Fruit fly (Drosophila melanogaster) whole organism, embryonic: Measurements from ENCODE around the gene Trm7-32.

ENCODE experiments used
- Abd-B ChIP-seq: fragments of 200-800 bp; sonication (Bioruptor generic); optimal IDR thresholded peaks from 2 replicates; lab custom pipeline; 2018; ENCODE audit warnings: missing biosample characterization, mild to moderate bottlenecking, missing genetic modification characterization, moderate library complexity
- Aef1 ChIP-seq: fragments of 200-800 bp; sonication (Bioruptor generic); IDR thresholded peaks from 3 replicates; pipeline ENCODE4 v1.3.6; 2022; ENCODE audit warnings: missing biosample characterization, missing genetic modification characterization
- Asciz ChIP-seq: fragments of 200-800 bp; sonication (Bioruptor generic); optimal IDR thresholded peaks from 2 replicates; lab custom pipeline; 2017; ENCODE audit warnings: missing biosample characterization, mild to moderate bottlenecking, missing genetic modification characterization, missing genetic modification reagents
- Blimp-1 ChIP-seq: fragments of 200-800 bp; sonication (Bioruptor generic); optimal IDR thresholded peaks from 3 replicates; lab custom pipeline; 2018; ENCODE audit warnings: missing biosample characterization, missing genetic modification characterization, mild to moderate bottlenecking, moderate library complexity, missing genetic modification reagents
- CG1024 ChIP-seq: fragments of 200-800 bp; sonication (Bioruptor generic); IDR thresholded peaks from 2 replicates; pipeline ENCODE4 v1.3.6; 2022; ENCODE audit warnings: missing biosample characterization, missing genetic modification characterization
- CG10462 ChIP-seq: fragments of 200-800 bp; sonication (Bioruptor generic); optimal IDR thresholded peaks from 2 replicates; lab custom pipeline; 2016; ENCODE audit warnings: missing biosample characterization, missing genetic modification characterization
- CG12155 ChIP-seq: fragments of 200-800 bp; sonication (Bioruptor generic); optimal IDR thresholded peaks from 3 replicates; lab custom pipeline; 2016; ENCODE audit warnings: missing biosample characterization, missing genetic modification characterization
- CG1233 ChIP-seq: fragments of 200-800 bp; sonication (Bioruptor generic); optimal IDR thresholded peaks from 4 replicates; lab custom pipeline; 2018; ENCODE audit warnings: missing biosample characterization, mild to moderate bottlenecking, missing genetic modification characterization
- CG12744 ChIP-seq: fragments of 200-800 bp; sonication (Bioruptor generic); optimal IDR thresholded peaks from 2 replicates; lab custom pipeline; 2016; ENCODE audit warnings: missing biosample characterization, missing genetic modification characterization
- CG16863 ChIP-seq: fragments of 200-800 bp; sonication (Bioruptor generic); optimal IDR thresholded peaks from 3 replicates; lab custom pipeline; 2016; ENCODE audit warnings: missing biosample characterization, missing genetic modification characterization
- CG17328 ChIP-seq: fragments of 200-800 bp; sonication (Bioruptor generic); IDR thresholded peaks from 2 replicates; pipeline ENCODE4 v1.3.6; 2022; ENCODE audit warnings: missing biosample characterization, missing genetic modification characterization
- CG17361 ChIP-seq: fragments of 200-800 bp; sonication (Bioruptor generic); IDR thresholded peaks from 3 replicates; pipeline ENCODE4 v1.3.6; 2022; ENCODE audit warnings: missing biosample characterization, missing genetic modification characterization
- CG17568 ChIP-seq: fragments of 200-800 bp; sonication (Bioruptor generic); optimal IDR thresholded peaks from 2 replicates; lab custom pipeline; 2018; ENCODE audit warnings: missing biosample characterization, mild to moderate bottlenecking, missing genetic modification characterization, moderate library complexity
- CG17612 ChIP-seq: fragments of 200-800 bp; sonication (Bioruptor generic); IDR thresholded peaks from 2 replicates; pipeline ENCODE4 v1.3.6; 2022; ENCODE audit warnings: missing biosample characterization, missing genetic modification characterization
- CG17802 ChIP-seq: fragments of 200-800 bp; sonication (Bioruptor generic); optimal IDR thresholded peaks from 2 replicates; lab custom pipeline; 2018; ENCODE audit warnings: missing biosample characterization, mild to moderate bottlenecking, missing genetic modification characterization, moderate library complexity
- CG3407 ChIP-seq: fragments of 200-800 bp; sonication (Bioruptor generic); optimal IDR thresholded peaks from 2 replicates; lab custom pipeline; 2018; ENCODE audit warnings: missing biosample characterization, mild to moderate bottlenecking, missing genetic modification characterization
- CG34224 ChIP-seq: fragments of 200-800 bp; sonication (Bioruptor generic); IDR thresholded peaks from 3 replicates; pipeline ENCODE4 v1.3.6; 2022; ENCODE audit warnings: missing biosample characterization, missing genetic modification characterization; ENCODE audit not compliant: partially characterized antibody
- CG3847 ChIP-seq: fragments of 200-800 bp; sonication (Bioruptor generic); IDR thresholded peaks from 2 replicates; pipeline ENCODE4 v1.3.6; 2022; ENCODE audit warnings: missing biosample characterization, missing genetic modification characterization
- CG4328 ChIP-seq: fragments of 200-800 bp; sonication (Bioruptor generic); optimal IDR thresholded peaks from 3 replicates; lab custom pipeline; 2017; ENCODE audit warnings: missing biosample characterization, missing genetic modification reagents, missing genetic modification characterization
- CG6765 ChIP-seq: fragments of 200-800 bp; sonication (Bioruptor generic); optimal IDR thresholded peaks from 3 replicates; lab custom pipeline; 2017; ENCODE audit warnings: missing biosample characterization, mild to moderate bottlenecking, missing genetic modification characterization
- CG7839 ChIP-seq: fragments of 200-800 bp; sonication (Bioruptor generic); optimal IDR thresholded peaks from 3 replicates; lab custom pipeline; 2018; ENCODE audit warnings: missing biosample characterization, mild to moderate bottlenecking, missing genetic modification characterization, moderate library complexity
- CG8944 ChIP-seq: fragments of 200-800 bp; sonication (Bioruptor generic); optimal IDR thresholded peaks from 3 replicates; lab custom pipeline; 2016; ENCODE audit warnings: missing biosample characterization, missing genetic modification characterization
- CG9727 ChIP-seq: fragments of 200-800 bp; sonication (Bioruptor generic); optimal IDR thresholded peaks from 3 replicates; lab custom pipeline; 2017; ENCODE audit warnings: missing biosample characterization, mild to moderate bottlenecking, missing genetic modification characterization
- Camta ChIP-seq: fragments of 200-800 bp; sonication (Bioruptor generic); optimal IDR thresholded peaks from 2 replicates; lab custom pipeline; 2016; ENCODE audit warnings: missing biosample characterization, missing genetic modification characterization
- CrebB ChIP-seq: fragments of 200-800 bp; sonication (Bioruptor generic); optimal IDR thresholded peaks from 3 replicates; lab custom pipeline; 2018; ENCODE audit warnings: missing biosample characterization, mild to moderate bottlenecking, missing genetic modification characterization
- H2.0 ChIP-seq: fragments of 200-800 bp; sonication (Bioruptor generic); IDR thresholded peaks from 2 replicates; pipeline ENCODE4 v1.3.6; 2022; ENCODE audit warnings: missing biosample characterization, missing genetic modification characterization
- HLHmδ ChIP-seq: fragments of 200-800 bp; sonication (Bioruptor generic); optimal IDR thresholded peaks from 2 replicates; lab custom pipeline; 2018; ENCODE audit warnings: missing biosample characterization, mild to moderate bottlenecking, missing genetic modification characterization, moderate library complexity
- Hand ChIP-seq: fragments of 200-800 bp; sonication (Bioruptor generic); optimal IDR thresholded peaks from 2 replicates; lab custom pipeline; 2017; ENCODE audit warnings: mild to moderate bottlenecking, missing biosample characterization, missing genetic modification reagents, missing genetic modification characterization
- Hr3 ChIP-seq: fragments of 200-800 bp; sonication (Bioruptor generic); optimal IDR thresholded peaks from 3 replicates; lab custom pipeline; 2016; ENCODE audit warnings: missing biosample characterization, missing genetic modification characterization
- MTF-1 ChIP-seq: fragments of 200-800 bp; sonication (Bioruptor generic); optimal IDR thresholded peaks from 2 replicates; lab custom pipeline; 2018; ENCODE audit warnings: missing biosample characterization, mild to moderate bottlenecking, missing genetic modification characterization, borderline replicate concordance
- Meics ChIP-seq: fragments of 200-800 bp; sonication (Bioruptor generic); optimal IDR thresholded peaks from 2 replicates; lab custom pipeline; 2017; ENCODE audit warnings: missing biosample characterization, mild to moderate bottlenecking, missing genetic modification characterization
- Rx ChIP-seq: fragments of 200-800 bp; sonication (Bioruptor generic); IDR thresholded peaks from 2 replicates; pipeline ENCODE4 v1.3.6; 2022; ENCODE audit warnings: missing biosample characterization, missing genetic modification characterization
- Scr ChIP-seq: fragments of 200-800 bp; sonication (Bioruptor generic); IDR thresholded peaks from 2 replicates; pipeline ENCODE4 v1.3.6; 2022; ENCODE audit warnings: missing biosample characterization, missing genetic modification characterization; ENCODE audit not compliant: partially characterized antibody
- Stat92E ChIP-seq, 3 experiments: fragments of >200 bp in 2 of 3; fragments of 200-800 bp in 1 of 3; sonication (Bioruptor generic) in 1 of 3; optimal IDR thresholded peaks; 2 replicates each; lab custom pipeline; 2017 to 2019; ENCODE audit warnings: missing biosample characterization in 3 of 3, missing genetic modification characterization in 3 of 3, mild to moderate bottlenecking in 1 of 3, moderate library complexity in 1 of 3
- Taf1 ChIP-seq: fragments of 200-800 bp; sonication (Bioruptor generic); IDR thresholded peaks from 2 replicates; pipeline ENCODE4 v1.3.6; 2022; ENCODE audit warnings: missing biosample characterization, missing genetic modification characterization
- ac ChIP-seq: fragments of 200-800 bp; sonication (Bioruptor generic); optimal IDR thresholded peaks from 3 replicates; lab custom pipeline; 2017; ENCODE audit warnings: missing biosample characterization, mild to moderate bottlenecking, missing genetic modification characterization
- ara ChIP-seq: fragments of 200-800 bp; sonication (Bioruptor generic); IDR thresholded peaks from 2 replicates; pipeline ENCODE4 v1.3.6; 2022; ENCODE audit warnings: missing biosample characterization, missing genetic modification characterization
- az2 ChIP-seq: fragments of 200-800 bp; sonication (Bioruptor generic); optimal IDR thresholded peaks from 3 replicates; lab custom pipeline; 2016; ENCODE audit warnings: missing biosample characterization, missing genetic modification characterization
- crol ChIP-seq: fragments of 200-800 bp; sonication (Bioruptor generic); IDR thresholded peaks from 2 replicates; pipeline ENCODE4 v1.3.6; 2022; ENCODE audit warnings: missing biosample characterization, missing genetic modification characterization
- esg ChIP-seq: fragments of 200-800 bp; sonication (Bioruptor generic); conservative IDR thresholded peaks from 2 replicates; pipeline ENCODE4 v1.3.6; 2022; ENCODE audit warnings: missing biosample characterization, missing genetic modification characterization
- exex ChIP-seq: fragments of 200-800 bp; sonication (Bioruptor generic); optimal IDR thresholded peaks from 4 replicates; lab custom pipeline; 2018; ENCODE audit warnings: missing biosample characterization, mild to moderate bottlenecking, missing genetic modification characterization, moderate library complexity
- fru ChIP-seq: fragments of >200 bp; optimal IDR thresholded peaks from 2 replicates; lab custom pipeline; 2017
- gem ChIP-seq: fragments of 200-800 bp; sonication (Bioruptor generic); optimal IDR thresholded peaks from 2 replicates; lab custom pipeline; 2019; ENCODE audit warnings: missing biosample characterization, mild to moderate bottlenecking, missing genetic modification characterization, moderate library complexity
- lola ChIP-seq, 3 experiments: fragments of >200 bp in 2 of 3; fragments of 200-800 bp in 1 of 3; sonication (Bioruptor generic) in 1 of 3; optimal IDR thresholded peaks; 2 replicates each; lab custom pipeline; 2017 to 2019; ENCODE audit warnings: missing biosample characterization in 3 of 3, missing genetic modification characterization in 3 of 3, mild to moderate bottlenecking in 1 of 3, moderate library complexity in 1 of 3
- pzg ChIP-seq: fragments of 200-800 bp; sonication (Bioruptor generic); optimal IDR thresholded peaks from 3 replicates; lab custom pipeline; 2018; ENCODE audit warnings: missing biosample characterization, mild to moderate bottlenecking, missing genetic modification characterization, moderate library complexity
- slp2 ChIP-seq: fragments of 200-800 bp; sonication (Bioruptor generic); optimal IDR thresholded peaks from 2 replicates; lab custom pipeline; 2016; ENCODE audit warnings: missing biosample characterization, missing genetic modification characterization
- stc ChIP-seq: fragments of 200-800 bp; sonication (Bioruptor generic); IDR thresholded peaks from 2 replicates; pipeline ENCODE4 v1.3.6; 2022; ENCODE audit warnings: missing biosample characterization, missing genetic modification characterization
- tin ChIP-seq: fragments of 200-800 bp; sonication (Bioruptor generic); optimal IDR thresholded peaks from 3 replicates; lab custom pipeline; 2016; ENCODE audit warnings: missing biosample characterization, missing genetic modification characterization
- unc-4 ChIP-seq: fragments of 200-800 bp; sonication (Bioruptor generic); IDR thresholded peaks from 2 replicates; pipeline ENCODE4 v1.3.6; 2022; ENCODE audit warnings: missing biosample characterization, missing genetic modification characterization; ENCODE audit not compliant: partially characterized antibody
- wor ChIP-seq: fragments of 200-800 bp; sonication (Bioruptor generic); IDR thresholded peaks from 2 replicates; pipeline ENCODE4 v1.3.6; 2022; ENCODE audit warnings: missing biosample characterization, missing genetic modification characterization

Trm7-32 gene

DNA sequence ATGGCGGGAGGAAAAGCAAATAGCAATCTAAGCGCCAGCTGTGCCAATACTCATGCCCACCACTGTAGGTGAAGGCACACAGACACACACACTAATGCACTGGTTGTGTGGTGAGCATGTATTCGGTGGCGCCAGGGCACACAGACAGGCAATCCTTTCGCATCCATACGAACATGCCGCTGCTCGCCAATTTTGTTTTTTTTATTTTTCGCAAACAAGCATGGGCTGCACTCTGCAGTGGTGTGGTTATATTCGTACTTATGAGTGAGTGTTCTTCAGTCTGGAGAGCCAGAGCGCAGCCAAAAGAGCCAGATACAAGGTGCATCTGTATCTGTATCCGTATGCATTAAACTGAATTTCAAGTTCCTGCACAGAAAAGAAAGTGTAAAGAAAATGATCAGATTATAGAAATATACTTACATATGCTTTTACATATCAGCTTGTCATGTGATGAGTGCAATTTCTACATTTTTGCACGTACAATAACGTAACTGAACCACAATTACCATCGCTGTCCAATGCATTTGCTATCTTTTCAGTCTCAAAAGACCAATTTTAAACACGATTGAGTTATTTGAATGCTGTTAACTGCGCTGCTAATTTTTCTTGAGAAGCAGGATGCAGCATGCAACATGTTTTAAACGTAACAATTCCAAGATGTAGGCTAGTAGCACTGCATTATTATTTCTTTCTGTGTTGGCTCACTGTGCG is 18.8 kb downstream of the Trm7-32 start (continued):
- TF ChIP-seq Blimp-1 (GFP tag; lab: Kevin White, UChicago) (peak; percentile 35), CG34224 (no peak), CG17328 (no peak), CG1024 (GFP tag; lab: Robert Waterston, UW) (no peak), tin (GFP tag; lab: Kevin White, UChicago) (no peak), gem (peak; percentile 62), exex (tag; lab: Kevin White, UChicago) (no peak), stc (GFP tag; lab: Robert Waterston, UW) (no peak), Hand (GFP tag; lab: Kevin White, UChicago) (no peak), CG10462 (GFP tag; lab: Kevin White, UChicago) (no peak), Stat92E (GFP tag; optimal IDR thresholded peaks at IDR 0.05; lab: Kevin White, UChicago) (no peak), MTF-1 (GFP tag; lab: Kevin White, UChicago) (no peak), H2.0 (GFP tag; lab: Robert Waterston, UW) (no peak), Aef1 (no peak), ara (GFP tag; lab: Robert Waterston, UW) (no peak), CG17802 (tag; lab: Kevin White, UChicago) (no peak), crol (GFP tag; lab: Robert Waterston, UW) (no peak), fru (lab: Kevin White, UChicago) (no peak), Camta (GFP tag; lab: Kevin White, UChicago) (peak; percentile 20), lola (GFP tag; optimal IDR thresholded peaks at IDR 0.05; lab: Kevin White, UChicago) (peak in 2 of 3 experiments; percentile 5 to 40), CG9727 (GFP tag; lab: Kevin White, UChicago) (no peak), Abd-B (GFP tag; lab: Kevin White, UChicago) (no peak), CG17612 (no peak), CG12744 (GFP tag; lab: Kevin White, UChicago) (no peak), CG17568 (GFP tag; lab: Kevin White, UChicago) (no peak), CG8944 (GFP tag; lab: Kevin White, UChicago) (peak; percentile 28), Scr (GFP tag; lab: Robert Waterston, UW) (no peak), esg (no peak), ac (GFP tag; lab: Kevin White, UChicago) (no peak), CrebB (no peak), pzg (GFP tag; lab: Kevin White, UChicago) (no peak), Hr3 (GFP tag; lab: Kevin White, UChicago) (no peak), CG6765 (GFP tag; lab: Kevin White, UChicago) (no peak), CG12155 (GFP tag; lab: Kevin White, UChicago) (no peak), HLHmδ (GFP tag; lab: Kevin White, UChicago) (no peak), CG3407 (GFP tag; lab: Kevin White, UChicago) (no peak), CG17361 (0 out of 3 replicates have a peak, but pooled peaks have one; percentile 9), CG4328 (GFP tag; lab: Kevin White, UChicago) (no peak), Taf1 (GFP tag; lab: Robert Waterston, UW) (no peak), CG3847 (no peak; the same call in 1 of the 2 replicates), Rx (no peak), az2 (no peak), CG1233 (GFP tag; lab: Kevin White, UChicago) (peak; percentile 14), Asciz (GFP tag; lab: Kevin White, UChicago) (peak; percentile 24), wor (GFP tag; lab: Robert Waterston, UW) (no peak), CG16863 (GFP tag; lab: Kevin White, UChicago) (no peak), Meics (GFP tag; lab: Kevin White, UChicago) (no peak), CG7839 (peak; percentile 10), unc-4 (GFP tag; lab: Robert Waterston, UW) (no peak), slp2 (no peak)
